Fruit fly (Drosophila melanogaster) S2 (cell line): ENCODE results near the gene CG10175.

Experiments used
- CG8478 ChIP-seq: fragments of >200 bp; optimal IDR thresholded peaks from 2 replicates; lab custom pipeline; 2018
- CTCF ChIP-seq, 2 experiments: fragments of >200 bp; optimal IDR thresholded peaks; 2 replicates each; lab custom pipeline; 2018

DNA sequence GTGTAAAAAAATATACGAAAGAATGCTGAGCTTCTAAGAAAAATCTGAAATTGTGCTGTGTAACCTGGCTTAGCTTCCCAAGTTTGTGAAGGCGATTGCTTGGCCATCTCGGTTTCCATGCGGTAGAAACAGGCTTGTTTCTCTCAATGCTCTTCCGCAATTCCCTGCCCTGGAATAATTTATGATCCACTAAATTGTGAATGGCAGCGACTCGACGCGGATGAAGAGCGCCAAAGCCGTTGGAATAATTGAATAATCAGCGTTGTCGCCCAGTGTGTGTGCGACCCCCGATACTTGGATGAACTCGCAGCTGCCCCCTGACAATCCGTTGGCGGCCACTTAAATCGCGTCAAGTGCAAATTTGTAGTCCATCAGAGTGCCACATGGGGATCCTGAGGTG is 9.3 kb downstream of the CG10175 start, which contains the start of gene CG10177:
- no peak for TF ChIP-seq CG8478 (lab: Kevin White, UChicago)
- TF ChIP-seq CTCF (optimal IDR thresholded peaks at IDR 0.05; lab: Kevin White, UChicago), result no peak
